Fruit fly (Drosophila melanogaster): Measurements from ENCODE around the gene CG11666.

- no peak for TF ChIP-seq lilli (GFP tag; optimal IDR thresholded peaks at IDR 0.05)
- no peak for TF ChIP-seq Sin3A (optimal IDR thresholded peaks at IDR 0.05)
- no peak for TF ChIP-seq vfl (GFP tag; optimal IDR thresholded peaks at IDR 0.05)
Measured at dm6 chrX:20984386-20984785, at the start of gene CG11666.
